Fruit fly (Drosophila melanogaster): Measurements from ENCODE around the gene TyrRII.

The TyrRII gene

dm6 chr3R:17708778-17709476 lies 27.5 kb upstream of the TyrRII start (continued):
- peak; percentile 35 for TF ChIP-seq esn (GFP tag; optimal IDR thresholded peaks at IDR 0.05)
- TF ChIP-seq pdm3 (GFP tag; optimal IDR thresholded peaks at IDR 0.05) = peak; percentile 34
- no peak for TF ChIP-seq Eip75B (GFP tag; optimal IDR thresholded peaks at IDR 0.05)
- TF ChIP-seq Sox102F (GFP tag; optimal IDR thresholded peaks at IDR 0.05) = peak; percentile 13
- TF ChIP-seq Lpt (GFP tag; optimal IDR thresholded peaks at IDR 0.05) = no peak
- no peak for TF ChIP-seq CG11294 (GFP tag; IDR thresholded peaks at IDR 0.05)
- no peak for TF ChIP-seq CG15336 (GFP tag; IDR thresholded peaks at IDR 0.05)
- TF ChIP-seq CG10669 (GFP tag; optimal IDR thresholded peaks at IDR 0.05) = peak; percentile 4
- peak; percentile 18 for TF ChIP-seq Ets96B (tag; optimal IDR thresholded peaks at IDR 0.05)
- peak; percentile 65 for TF ChIP-seq Eip78C (GFP tag)
- no peak for TF ChIP-seq CG10631 (GFP tag; optimal IDR thresholded peaks at IDR 0.05)

DNA sequence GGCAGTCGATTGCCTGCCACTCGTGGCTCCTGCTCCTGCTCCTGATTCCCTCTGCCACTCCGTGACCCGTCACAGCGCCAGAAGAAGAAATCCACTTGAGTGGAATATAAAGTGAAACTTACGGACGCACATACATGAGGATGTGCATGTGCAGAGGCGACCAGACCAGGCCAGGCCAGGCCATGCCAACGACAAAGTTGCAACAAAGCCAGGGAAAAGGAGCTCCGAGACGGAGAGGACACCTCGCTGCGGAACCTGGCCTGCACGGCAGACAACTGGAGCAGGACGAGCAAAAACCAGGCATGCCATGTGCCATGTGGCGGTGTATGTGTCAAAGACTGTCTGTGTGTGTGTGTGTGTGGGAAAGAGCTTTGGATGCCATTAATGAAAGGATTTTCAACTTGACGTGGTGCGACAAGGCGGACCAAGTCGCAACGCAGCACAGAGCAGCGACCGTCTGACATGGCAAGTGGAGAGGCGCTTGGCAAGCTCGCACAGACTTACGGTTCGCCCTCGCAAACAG lies 26.7 kb upstream of the TyrRII start:
- TF ChIP-seq dsx (GFP tag; optimal IDR thresholded peaks at IDR 0.05; ENCODE audit: poor library complexity, severe bottlenecking) (peak; percentile 93), CG3032 (tag; optimal IDR thresholded peaks at IDR 0.05) (no peak), CG6276 (GFP tag; optimal IDR thresholded peaks at IDR 0.05) (no peak), CG16779 (tag; optimal IDR thresholded peaks at IDR 0.05) (no peak), CG11902 (GFP tag; optimal IDR thresholded peaks at IDR 0.05) (no peak), acj6 (GFP tag; optimal IDR thresholded peaks at IDR 0.05) (no peak)

DNA sequence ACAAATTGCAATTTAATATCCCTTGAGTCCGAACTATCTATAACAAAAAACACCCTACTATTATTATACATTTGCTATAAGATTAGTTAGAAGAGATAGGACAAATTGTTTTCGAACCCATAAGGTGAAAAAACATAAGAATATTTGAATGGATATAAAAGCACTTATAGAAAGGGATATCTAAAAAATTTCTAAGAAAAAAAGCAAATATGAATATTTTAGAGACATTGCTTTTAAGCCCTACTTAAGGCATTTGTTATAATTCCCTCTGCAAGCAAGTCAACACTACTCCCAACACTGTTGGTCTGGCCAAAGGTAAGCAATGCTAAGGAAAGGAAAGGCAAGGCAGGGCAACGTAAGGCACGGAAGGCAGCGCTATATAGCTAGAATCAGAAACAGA lies 26.0 kb upstream of the TyrRII start:
- TF ChIP-seq Eip75B (GFP tag; optimal IDR thresholded peaks at IDR 0.05) = no peak
- no peak; the same call in 2 of the 3 replicates for TF ChIP-seq CG6163 (GFP tag; IDR thresholded peaks at IDR 0.05)
- TF ChIP-seq vri (GFP tag; optimal IDR thresholded peaks at IDR 0.05) = no peak
- TF ChIP-seq Eip78C (GFP tag) = peak; percentile 32
- no peak for TF ChIP-seq dsx (GFP tag; optimal IDR thresholded peaks at IDR 0.05; ENCODE audit: poor library complexity, severe bottlenecking)
- TF ChIP-seq lz (GFP tag; optimal IDR thresholded peaks at IDR 0.05) = peak; percentile 6
- peak; percentile 9 for TF ChIP-seq pdm3 (GFP tag; optimal IDR thresholded peaks at IDR 0.05)
- peak; percentile 15 for TF ChIP-seq esn (GFP tag; optimal IDR thresholded peaks at IDR 0.05)

DNA sequence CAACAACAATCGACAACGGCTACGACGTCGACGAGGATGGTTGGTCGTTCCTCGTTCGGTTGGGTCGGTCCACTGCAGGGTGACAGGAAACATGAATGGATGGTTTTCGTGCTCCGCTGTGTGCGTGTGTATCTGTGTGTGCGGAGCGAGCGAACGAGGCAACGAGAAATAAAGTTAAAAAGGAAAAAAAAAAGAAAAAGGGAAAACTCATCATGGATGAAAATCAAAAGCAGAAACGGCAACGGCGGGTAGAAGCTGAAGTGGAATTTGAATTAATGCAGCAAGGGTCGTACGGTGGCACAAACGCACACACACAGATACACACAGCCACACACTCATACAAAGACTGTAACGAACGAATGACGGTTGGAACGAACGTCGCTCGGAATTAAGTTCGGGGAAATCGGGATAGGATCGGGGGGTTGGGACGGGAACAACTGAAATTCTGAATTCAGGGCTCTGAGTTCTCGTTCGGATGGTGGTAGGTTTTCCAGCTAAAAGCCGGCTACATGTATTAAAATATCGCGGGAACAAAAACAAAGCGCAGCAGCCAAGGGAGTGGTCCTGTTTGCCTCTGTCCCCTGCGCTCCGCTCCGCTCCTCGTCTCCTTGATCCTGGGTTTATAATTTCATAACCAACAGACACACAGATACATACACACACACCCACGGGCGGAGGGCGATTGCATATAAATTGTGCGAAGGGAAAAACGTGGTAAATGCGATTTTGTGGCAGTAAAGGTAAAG lies 25.3 kb upstream of the TyrRII start:
- TF ChIP-seq dac (GFP tag; optimal IDR thresholded peaks at IDR 0.05) (no peak), CG16779 (tag; optimal IDR thresholded peaks at IDR 0.05) (peak; percentile 33), CG8319 (GFP tag; optimal IDR thresholded peaks at IDR 0.05) (no peak), achi (GFP tag; optimal IDR thresholded peaks at IDR 0.05) (no peak), Smox (GFP tag; optimal IDR thresholded peaks at IDR 0.05) (no peak), Sox102F (GFP tag; optimal IDR thresholded peaks at IDR 0.05) (no peak), ss (GFP tag; optimal IDR thresholded peaks at IDR 0.05) (peak; percentile 58 to 75), Hr39 (GFP tag; optimal IDR thresholded peaks at IDR 0.05) (no peak), Ets21C (GFP tag; optimal IDR thresholded peaks at IDR 0.05) (no peak), vri (GFP tag; optimal IDR thresholded peaks at IDR 0.05) (peak; percentile 77), CG9139 (GFP tag; optimal IDR thresholded peaks at IDR 0.05) (peak; percentile 24), cyc (GFP tag; optimal IDR thresholded peaks at IDR 0.05) (no peak), CG11294 (GFP tag; IDR thresholded peaks at IDR 0.05) (no peak), spab (GFP tag; optimal IDR thresholded peaks at IDR 0.05) (no peak), salr (GFP tag; optimal IDR thresholded peaks at IDR 0.05) (peak in 1 of 2 experiments; percentile 30), CG6854 (GFP tag; optimal IDR thresholded peaks at IDR 0.05) (peak; percentile 63), Eip75B (GFP tag; optimal IDR thresholded peaks at IDR 0.05) (peak; percentile 17), dsx (GFP tag; optimal IDR thresholded peaks at IDR 0.05; ENCODE audit: poor library complexity, severe bottlenecking) (no peak), Eip78C (GFP tag) (peak; percentile 59), CG6808 (GFP tag; optimal IDR thresholded peaks at IDR 0.05) (peak; percentile 64), CG6163 (GFP tag; IDR thresholded peaks at IDR 0.05) (peak; percentile 38; the same call in 1 of the 3 replicates), CG34406 (GFP tag; optimal IDR thresholded peaks at IDR 0.05) (no peak), esn (GFP tag; optimal IDR thresholded peaks at IDR 0.05) (no peak), Sox14 (GFP tag; optimal IDR thresholded peaks at IDR 0.05) (no peak), svp (GFP tag) (no peak), CG8632 (GFP tag; optimal IDR thresholded peaks at IDR 0.05) (no peak), OdsH (GFP tag; optimal IDR thresholded peaks at IDR 0.05) (no peak), fd59A (GFP tag; optimal IDR thresholded peaks at IDR 0.05) (no peak), Ets96B (tag; optimal IDR thresholded peaks at IDR 0.05) (no peak), CG11902 (GFP tag; optimal IDR thresholded peaks at IDR 0.05) (no peak), CG1621 (tag; optimal IDR thresholded peaks at IDR 0.05) (peak; percentile 20), net (GFP tag; optimal IDR thresholded peaks at IDR 0.05) (peak; percentile 1)
